Worm (Caenorhabditis elegans) whole organism, L3 larva: ENCODE measurements around the gene slc-28.1.

Experiments
- fos-1 ChIP-seq: fragments of 150-350 bp; optimal IDR thresholded peaks from 2 replicates; lab custom pipeline; 2014; ENCODE audit warnings: missing biosample characterization, missing genetic modification characterization
- nhr-12 ChIP-seq: fragments of 150-350 bp; optimal IDR thresholded peaks from 2 replicates; lab custom pipeline; 2014; ENCODE audit warnings: missing biosample characterization, missing genetic modification characterization
- nhr-76 ChIP-seq: fragments of 150-350 bp; sonication (generic microtip); optimal IDR thresholded peaks from 5 replicates; lab custom pipeline; 2014; ENCODE audit warnings: missing biosample characterization, missing genetic modification characterization
- skn-1 ChIP-seq: fragments of 150-350 bp; optimal IDR thresholded peaks from 2 replicates; lab custom pipeline; 2014; ENCODE audit warnings: missing biosample characterization, missing genetic modification characterization
- snpc-4 ChIP-seq: fragments of 150-350 bp; optimal IDR thresholded peaks from 2 replicates; lab custom pipeline; 2014; ENCODE audit warnings: missing biosample characterization, missing genetic modification characterization

- TF ChIP-seq snpc-4 (tag; lab: Kevin White, UChicago) (no peak), skn-1 (tag; lab: Kevin White, UChicago) (no peak), fos-1 (no peak), nhr-76 (tag; lab: Kevin White, UChicago) (no peak), nhr-12 (tag; lab: Kevin White, UChicago) (no peak)
Observed at ce11 chrV:3507691-3508090, 44.1 kb downstream of the slc-28.1 start, which contains the start of gene str-225.
